Worm (Caenorhabditis elegans) whole organism, L2 larva: ENCODE data around the gene ZC443.3.
A peak's percentile ranks its signal among the peaks of the same experiment; 100 is the strongest.

ENCODE experiments used
- C34F6.9 ChIP-seq: fragments of 150-350 bp; optimal IDR thresholded peaks from 2 replicates; lab custom pipeline; 2014; ENCODE audit warnings: missing biosample characterization, missing genetic modification characterization
- F13H6.1 ChIP-seq: sonication (generic microtip); optimal IDR thresholded peaks from 2 replicates; lab custom pipeline; 2016; ENCODE audit warnings: missing genetic modification characterization, missing compliant biosample characterization
- R02D3.7 ChIP-seq: fragments of 150-350 bp; optimal IDR thresholded peaks from 2 replicates; lab custom pipeline; 2014; ENCODE audit warnings: missing biosample characterization, missing genetic modification characterization
- Y55F3AM.14 ChIP-seq: fragments of 200-800 bp; sonication (Bioruptor generic); optimal IDR thresholded peaks from 2 replicates; lab custom pipeline; 2018; ENCODE audit warnings: mild to moderate bottlenecking, missing genetic modification characterization, missing compliant biosample characterization
- ZK546.5 ChIP-seq: sonication (generic microtip); optimal IDR thresholded peaks from 2 replicates; lab custom pipeline; 2017; ENCODE audit warnings: missing biosample characterization, missing genetic modification characterization
- alr-1 ChIP-seq: fragments of 150-350 bp; optimal IDR thresholded peaks from 2 replicates; lab custom pipeline; 2014; ENCODE audit warnings: missing biosample characterization, missing genetic modification characterization
- ama-1 ChIP-seq: fragments of 150-350 bp; optimal IDR thresholded peaks from 2 replicates; lab custom pipeline; 2018; ENCODE audit warnings: inconsistent platforms
- blmp-1 ChIP-seq: sonication (generic microtip); optimal IDR thresholded peaks from 2 replicates; lab custom pipeline; 2017; ENCODE audit warnings: missing genetic modification characterization, mild to moderate bottlenecking, missing compliant biosample characterization, antibody characterized with exemption, moderate library complexity; ENCODE audit not compliant: insufficient read depth
- ceh-16 ChIP-seq: fragments of 150-350 bp; optimal IDR thresholded peaks from 2 replicates; lab custom pipeline; 2014; ENCODE audit warnings: missing biosample characterization, missing genetic modification characterization
- crh-2 ChIP-seq: sonication (generic microtip); optimal IDR thresholded peaks from 2 replicates; lab custom pipeline; 2017; ENCODE audit warnings: missing biosample characterization, missing genetic modification characterization
- egl-27 ChIP-seq: sonication (generic microtip); optimal IDR thresholded peaks from 3 replicates; lab custom pipeline; 2017; ENCODE audit warnings: missing biosample characterization, missing genetic modification reagents, missing genetic modification characterization
- elt-1 ChIP-seq: fragments of 150-350 bp; optimal IDR thresholded peaks from 2 replicates; lab custom pipeline; 2014; ENCODE audit warnings: missing biosample characterization, missing genetic modification characterization
- gmeb-1 ChIP-seq: fragments of 150-350 bp; optimal IDR thresholded peaks from 2 replicates; lab custom pipeline; 2014; ENCODE audit warnings: missing biosample characterization, missing genetic modification characterization
- lin-13 ChIP-seq: fragments of 150-350 bp; optimal IDR thresholded peaks from 2 replicates; lab custom pipeline; 2014; ENCODE audit warnings: missing biosample characterization, missing genetic modification reagents, missing genetic modification characterization
- lsy-2 ChIP-seq, 2 experiments: fragments of 150-350 bp in 1 of 2; sonication (generic microtip) in 1 of 2; optimal IDR thresholded peaks; 2 replicates each; lab custom pipeline; 2014 to 2017; ENCODE audit warnings: missing biosample characterization in 2 of 2, missing genetic modification characterization in 2 of 2
- mab-5 ChIP-seq: fragments of 150-350 bp; optimal IDR thresholded peaks from 2 replicates; lab custom pipeline; 2014; ENCODE audit warnings: missing biosample characterization, missing genetic modification characterization
- mbf-1 ChIP-seq: sonication (generic microtip); optimal IDR thresholded peaks from 2 replicates; lab custom pipeline; 2017; ENCODE audit warnings: missing biosample characterization, missing genetic modification characterization
- nhr-10 ChIP-seq: sonication (generic microtip); optimal IDR thresholded peaks from 2 replicates; lab custom pipeline; 2017; ENCODE audit warnings: missing biosample characterization, missing genetic modification characterization
- nhr-11 ChIP-seq: fragments of 150-350 bp; optimal IDR thresholded peaks from 2 replicates; lab custom pipeline; 2014; ENCODE audit warnings: missing biosample characterization, missing genetic modification characterization
- nhr-12 ChIP-seq: fragments of 150-350 bp; optimal IDR thresholded peaks from 2 replicates; lab custom pipeline; 2014; ENCODE audit warnings: missing biosample characterization, missing genetic modification characterization
- nhr-129 ChIP-seq: fragments of 150-350 bp; optimal IDR thresholded peaks from 2 replicates; lab custom pipeline; 2014; ENCODE audit warnings: missing biosample characterization, missing genetic modification characterization
- nhr-23 ChIP-seq: fragments of 150-350 bp; optimal IDR thresholded peaks from 2 replicates; lab custom pipeline; 2014; ENCODE audit warnings: missing biosample characterization, missing genetic modification reagents, missing genetic modification characterization
- nhr-237 ChIP-seq: fragments of 150-350 bp; optimal IDR thresholded peaks from 2 replicates; lab custom pipeline; 2014; ENCODE audit warnings: missing biosample characterization, missing genetic modification characterization
- nhr-25 ChIP-seq: fragments of 150-350 bp; sonication (generic microtip); optimal IDR thresholded peaks from 3 replicates; lab custom pipeline; 2014; ENCODE audit warnings: missing biosample characterization, missing genetic modification characterization
- peb-1 ChIP-seq: fragments of 150-350 bp; optimal IDR thresholded peaks from 2 replicates; lab custom pipeline; 2014; ENCODE audit warnings: missing biosample characterization, missing genetic modification characterization
- sem-4 ChIP-seq: fragments of 150-350 bp; optimal IDR thresholded peaks from 2 replicates; lab custom pipeline; 2014; ENCODE audit warnings: missing biosample characterization, missing genetic modification reagents, missing genetic modification characterization
- skn-1 ChIP-seq: sonication (generic microtip); optimal IDR thresholded peaks from 2 replicates; lab custom pipeline; 2017; ENCODE audit warnings: missing biosample characterization, missing genetic modification characterization
- sma-3 ChIP-seq: sonication (generic microtip); optimal IDR thresholded peaks from 2 replicates; lab custom pipeline; 2016; ENCODE audit warnings: missing genetic modification reagents, missing genetic modification characterization, missing compliant biosample characterization
- snpc-4 ChIP-seq: fragments of 150-350 bp; optimal IDR thresholded peaks from 2 replicates; lab custom pipeline; 2014; ENCODE audit warnings: missing biosample characterization, missing genetic modification characterization
- unc-39 ChIP-seq: fragments of 150-350 bp; optimal IDR thresholded peaks from 2 replicates; lab custom pipeline; 2014; ENCODE audit warnings: missing biosample characterization, missing genetic modification characterization
- unc-55 ChIP-seq: fragments of 150-350 bp; sonication (generic microtip); optimal IDR thresholded peaks from 3 replicates; lab custom pipeline; 2014; ENCODE audit warnings: missing biosample characterization, missing genetic modification reagents, missing genetic modification characterization
- ztf-11 ChIP-seq: sonication (generic microtip); optimal IDR thresholded peaks from 2 replicates; lab custom pipeline; 2017; ENCODE audit warnings: missing biosample characterization, missing genetic modification characterization

The ZC443.3 gene

ce11 chrV:12780248-12780647 lies 33.7 kb downstream of the ZC443.3 start (continued):
- TF ChIP-seq snpc-4 (no peak), nhr-11 (tag; lab: Kevin White, UChicago) (no peak), sma-3 (GFP tag; lab: Kevin White, UChicago) (peak; percentile 49), peb-1 (tag; lab: Kevin White, UChicago) (no peak), ceh-16 (tag; lab: Kevin White, UChicago) (no peak), unc-55 (no peak), gmeb-1 (tag; lab: Kevin White, UChicago) (peak; percentile 39), ama-1 (lab: Kevin White, UChicago) (no peak)
- TF ChIP-seq, all 48 proteins: peak for 10

ce11 chrV:12773852-12774251 lies 40.1 kb downstream of the ZC443.3 start:
- TF ChIP-seq Y55F3AM.14 = no peak
- no peak for TF ChIP-seq elt-1
- TF ChIP-seq ZK546.5 (tag; lab: Kevin White, UChicago) = no peak
- no peak for TF ChIP-seq mab-5 (tag; lab: Kevin White, UChicago)
- TF ChIP-seq C34F6.9 (tag; lab: Kevin White, UChicago) = no peak
- TF ChIP-seq ama-1 (lab: Kevin White, UChicago) = no peak
- no peak for TF ChIP-seq nhr-10 (tag; lab: Kevin White, UChicago)
- no peak for TF ChIP-seq ztf-11 (tag; lab: Kevin White, UChicago)
- TF ChIP-seq peb-1 (tag; lab: Kevin White, UChicago) = no peak
- no peak for TF ChIP-seq nhr-25 (tag; lab: Kevin White, UChicago)
- no peak for TF ChIP-seq blmp-1 (tag; lab: Kevin White, UChicago)
- no peak for TF ChIP-seq crh-2 (tag; lab: Kevin White, UChicago)
- TF ChIP-seq alr-1 (tag; lab: Kevin White, UChicago) = no peak
- TF ChIP-seq skn-1 = no peak
- no peak for TF ChIP-seq egl-27 (tag; lab: Kevin White, UChicago)
- TF ChIP-seq gmeb-1 (tag; lab: Kevin White, UChicago) = no peak

- TF ChIP-seq nhr-25 (tag; lab: Kevin White, UChicago) (no peak), alr-1 (tag; lab: Kevin White, UChicago) (no peak), ztf-11 (tag; lab: Kevin White, UChicago) (no peak), peb-1 (tag; lab: Kevin White, UChicago) (no peak), Y55F3AM.14 (no peak), R02D3.7 (tag; lab: Kevin White, UChicago) (no peak), nhr-237 (tag; lab: Kevin White, UChicago) (no peak), snpc-4 (no peak), nhr-12 (tag; lab: Kevin White, UChicago) (no peak), F13H6.1 (no peak), nhr-23 (tag; lab: Kevin White, UChicago) (no peak), lin-13 (GFP tag; lab: Kevin White, UChicago) (no peak), lsy-2 (tag; optimal IDR thresholded peaks at IDR 0.05; lab: Kevin White, UChicago) (no peak)
Observed at ce11 chrV:12773222-12773621, 40.7 kb downstream of the ZC443.3 start, which contains the start of gene ZC455.1. ZC455.1 (plus strand) TSS chrV:12773522.

- TF ChIP-seq crh-2 (tag; lab: Kevin White, UChicago) (no peak), peb-1 (tag; lab: Kevin White, UChicago) (no peak), ztf-11 (tag; lab: Kevin White, UChicago) (no peak), egl-27 (tag; lab: Kevin White, UChicago) (no peak), nhr-23 (tag; lab: Kevin White, UChicago) (no peak), mbf-1 (tag; lab: Kevin White, UChicago) (no peak), ama-1 (lab: Kevin White, UChicago) (no peak)
Observed at ce11 chrV:12768946-12769345, 45.0 kb downstream of the ZC443.3 start, which contains the start of gene srt-43. srt-43 (plus strand) TSS chrV:12769246.

- TF ChIP-seq skn-1 (no peak), lin-13 (GFP tag; lab: Kevin White, UChicago) (no peak), Y55F3AM.14 (no peak), crh-2 (tag; lab: Kevin White, UChicago) (peak; percentile 35), lsy-2 (tag; optimal IDR thresholded peaks at IDR 0.05; lab: Kevin White, UChicago) (peak; percentile 56 to 97), R02D3.7 (tag; lab: Kevin White, UChicago) (no peak), unc-39 (tag; lab: Kevin White, UChicago) (no peak), C34F6.9 (tag; lab: Kevin White, UChicago) (peak; percentile 61), elt-1 (no peak), sem-4 (tag; lab: Kevin White, UChicago) (no peak), egl-27 (tag; lab: Kevin White, UChicago) (no peak), nhr-129 (peak; percentile 76), nhr-237 (tag; lab: Kevin White, UChicago) (no peak), ztf-11 (tag; lab: Kevin White, UChicago) (no peak)
Observed at ce11 chrV:12763291-12763995, 50.5 kb downstream of the ZC443.3 start, which contains the start of the genes abcf-1 and scc-3. abcf-1 (minus strand) TSS chrV:12763375. scc-3 (plus strand) TSS chrV:12763945.
